Worm (Caenorhabditis elegans) whole organism, L1 larva: Measurements from ENCODE around the gene ugt-54.
A peak's percentile ranks its signal among the peaks of the same experiment; 100 is the strongest.

Experiments used
- C04F5.9 ChIP-seq: sonication (generic microtip); optimal IDR thresholded peaks from 2 replicates; lab custom pipeline; 2016; ENCODE audit warnings: missing genetic modification characterization, missing compliant biosample characterization
- aha-1 ChIP-seq: fragments of 150-350 bp; optimal IDR thresholded peaks from 2 replicates; lab custom pipeline; 2014; ENCODE audit warnings: missing biosample characterization, missing genetic modification characterization
- irx-1 ChIP-seq: sonication (generic microtip); optimal IDR thresholded peaks from 2 replicates; lab custom pipeline; 2016; ENCODE audit warnings: missing genetic modification characterization, missing compliant biosample characterization
- lin-39 ChIP-seq: fragments of 150-350 bp; optimal IDR thresholded peaks from 2 replicates; lab custom pipeline; 2014; ENCODE audit warnings: missing biosample characterization, missing genetic modification reagents, missing genetic modification characterization
- lsy-2 ChIP-seq, 2 experiments: fragments of 150-350 bp; optimal IDR thresholded peaks; 2 replicates each; lab custom pipeline; 2014; ENCODE audit warnings: missing biosample characterization in 2 of 2, missing genetic modification characterization in 2 of 2
- nhr-12 ChIP-seq: sonication (generic microtip); optimal IDR thresholded peaks from 2 replicates; lab custom pipeline; 2017; ENCODE audit warnings: missing biosample characterization, missing genetic modification characterization
- snpc-4 ChIP-seq: fragments of 150-350 bp; optimal IDR thresholded peaks from 2 replicates; lab custom pipeline; 2014; ENCODE audit warnings: missing biosample characterization, missing genetic modification characterization
- unc-62 ChIP-seq: fragments of 150-350 bp; optimal IDR thresholded peaks from 2 replicates; lab custom pipeline; 2014; ENCODE audit warnings: missing biosample characterization, missing genetic modification reagents, missing genetic modification characterization

DNA sequence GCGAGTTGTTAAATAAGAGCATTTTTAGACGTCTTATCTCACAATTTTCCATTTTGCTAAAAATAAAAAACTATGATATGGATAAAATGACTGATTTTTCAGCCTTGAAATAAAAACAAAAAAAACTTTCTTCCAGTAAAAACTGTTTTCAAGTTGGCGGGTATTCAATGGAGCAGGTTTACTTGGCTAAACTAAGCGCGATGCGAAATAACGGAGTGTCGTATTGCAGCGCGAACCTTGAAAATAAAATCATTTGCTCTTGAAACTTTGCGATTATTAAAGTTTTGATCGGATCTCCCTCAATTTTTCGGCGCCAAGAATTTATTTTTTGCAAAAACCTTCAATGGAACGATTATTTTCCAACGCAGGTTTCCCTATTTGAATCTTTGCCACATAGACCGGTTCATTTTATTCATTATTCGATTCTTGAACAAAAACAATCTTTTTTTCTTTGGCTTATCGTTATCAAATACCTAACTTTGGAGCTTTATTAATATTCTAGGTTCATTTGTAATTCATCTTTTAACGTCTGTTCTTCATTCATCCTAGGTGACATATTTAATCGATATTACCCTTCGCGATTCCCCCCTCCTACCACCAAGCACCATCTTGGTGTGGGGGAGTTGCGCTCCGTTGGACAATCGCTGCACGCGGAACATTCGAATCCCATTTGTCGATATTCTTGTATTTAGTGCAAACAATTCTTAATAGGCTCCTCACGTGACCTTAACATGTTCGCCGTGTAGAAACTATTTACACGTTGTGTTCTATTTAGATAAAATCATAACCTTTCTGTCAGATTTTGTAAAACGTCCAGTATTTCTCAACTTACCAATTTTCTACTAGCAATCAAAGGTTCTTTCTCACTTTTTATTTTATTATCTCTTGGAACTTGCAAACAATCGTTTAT, 26.7 kb upstream of the ugt-54 start, which contains the start of the genes orc-5 and cyb-1:
- TF ChIP-seq C04F5.9 (peak; percentile 33), unc-62 (GFP tag; lab: Kevin White, UChicago) (no peak), irx-1 (tag; lab: Kevin White, UChicago) (peak; percentile 65), nhr-12 (no peak), lsy-2 (tag; optimal IDR thresholded peaks at IDR 0.05; lab: Kevin White, UChicago) (peak; percentile 85 to 93), snpc-4 (tag; lab: Kevin White, UChicago) (peak; percentile 53), lin-39 (tag; lab: Kevin White, UChicago) (peak; percentile 44), aha-1 (peak; percentile 10)
